Worm (Caenorhabditis elegans) whole organism, L1 larva: ENCODE measurements around the gene Y73B6BL.47.

ENCODE experiments used
- C04F5.9 ChIP-seq: sonication (generic microtip); optimal IDR thresholded peaks from 2 replicates; lab custom pipeline; 2016; ENCODE audit warnings: missing genetic modification characterization, missing compliant biosample characterization
- C16A3.4 ChIP-seq: fragments of 150-350 bp; optimal IDR thresholded peaks from 2 replicates; lab custom pipeline; 2014; ENCODE audit warnings: missing biosample characterization, missing genetic modification characterization
- C34B4.2 ChIP-seq: sonication (generic microtip); optimal IDR thresholded peaks from 2 replicates; lab custom pipeline; 2017; ENCODE audit warnings: mild to moderate bottlenecking, missing genetic modification characterization, missing compliant biosample characterization
- F16B12.6 ChIP-seq: fragments of 150-350 bp; optimal IDR thresholded peaks from 2 replicates; lab custom pipeline; 2014; ENCODE audit warnings: missing biosample characterization, missing genetic modification characterization
- aha-1 ChIP-seq: fragments of 150-350 bp; optimal IDR thresholded peaks from 2 replicates; lab custom pipeline; 2014; ENCODE audit warnings: missing biosample characterization, missing genetic modification characterization
- aly-2 ChIP-seq: fragments of 150-350 bp; optimal IDR thresholded peaks from 2 replicates; lab custom pipeline; 2014; ENCODE audit warnings: missing biosample characterization, missing genetic modification characterization
- ceh-63 ChIP-seq: fragments of 200-800 bp; sonication (Bioruptor generic); optimal IDR thresholded peaks from 2 replicates; lab custom pipeline; 2018; ENCODE audit warnings: mild to moderate bottlenecking, missing genetic modification characterization, missing compliant biosample characterization
- ceh-88 ChIP-seq: fragments of 200-800 bp; sonication (Bioruptor generic); IDR thresholded peaks from 2 replicates; pipeline ENCODE4 v1.3.6; 2022; ENCODE audit warnings: missing genetic modification characterization, missing compliant biosample characterization
- ces-1 ChIP-seq: fragments of 150-350 bp; optimal IDR thresholded peaks from 2 replicates; lab custom pipeline; 2014; ENCODE audit warnings: missing biosample characterization, missing genetic modification reagents, missing genetic modification characterization
- dsc-1 ChIP-seq: sonication (generic microtip); optimal IDR thresholded peaks from 2 replicates; lab custom pipeline; 2016; ENCODE audit warnings: mild to moderate bottlenecking, missing genetic modification characterization, missing compliant biosample characterization
- efl-1 ChIP-seq, 4 experiments: fragments of 150-350 bp; optimal IDR thresholded peaks in 3 of 4; peaks in 1 of 4; 1 replicate in 1 of 4; 2 replicates in 3 of 4; lab custom pipeline; 2014; ENCODE audit warnings: missing biosample characterization in 2 of 4, missing genetic modification characterization in 2 of 4, missing genetic modification reagents in 2 of 4
- elt-2 ChIP-seq: sonication (generic microtip); optimal IDR thresholded peaks from 2 replicates; lab custom pipeline; 2016; ENCODE audit warnings: missing genetic modification characterization, mild to moderate bottlenecking, inconsistent platforms, missing compliant biosample characterization, missing genetic modification reagents
- fos-1 ChIP-seq: fragments of 150-350 bp; optimal IDR thresholded peaks from 2 replicates; lab custom pipeline; 2014; ENCODE audit warnings: missing biosample characterization, missing genetic modification characterization
- grh-1 ChIP-seq: fragments of 200-800 bp; sonication (Bioruptor generic); IDR thresholded peaks from 2 replicates; pipeline ENCODE4 v1.3.6; 2022; ENCODE audit warnings: missing genetic modification reagents, missing genetic modification characterization, missing compliant biosample characterization
- hlh-17 ChIP-seq: fragments of 200-800 bp; sonication (Bioruptor generic); optimal IDR thresholded peaks from 2 replicates; lab custom pipeline; 2018; ENCODE audit warnings: missing genetic modification characterization, mild to moderate bottlenecking, missing compliant biosample characterization, moderate library complexity, borderline replicate concordance
- hpl-2 ChIP-seq: fragments of 150-350 bp; optimal IDR thresholded peaks from 2 replicates; lab custom pipeline; 2014; ENCODE audit warnings: missing biosample characterization, missing genetic modification reagents, missing genetic modification characterization
- irx-1 ChIP-seq: sonication (generic microtip); optimal IDR thresholded peaks from 2 replicates; lab custom pipeline; 2016; ENCODE audit warnings: missing genetic modification characterization, missing compliant biosample characterization
- isw-1 ChIP-seq: fragments of 200-800 bp; sonication (Bioruptor generic); IDR thresholded peaks from 2 replicates; pipeline ENCODE4 v1.3.6; 2022; ENCODE audit warnings: missing genetic modification characterization, missing compliant biosample characterization
- lin-15B ChIP-seq: fragments of 150-350 bp; sonication (generic microtip); optimal IDR thresholded peaks from 3 replicates; lab custom pipeline; 2014; ENCODE audit warnings: missing biosample characterization, missing genetic modification characterization
- lin-35 ChIP-seq, 2 experiments: fragments of 150-350 bp; optimal IDR thresholded peaks; 2 replicates each; lab custom pipeline; 2014; ENCODE audit warnings: missing biosample characterization in 2 of 2, missing genetic modification characterization in 2 of 2, missing genetic modification reagents in 2 of 2
- lin-39 ChIP-seq: fragments of 150-350 bp; optimal IDR thresholded peaks from 2 replicates; lab custom pipeline; 2014; ENCODE audit warnings: missing biosample characterization, missing genetic modification reagents, missing genetic modification characterization
- lir-3 ChIP-seq: sonication (generic microtip); optimal IDR thresholded peaks from 2 replicates; lab custom pipeline; 2016; ENCODE audit warnings: mild to moderate bottlenecking, missing genetic modification characterization, moderate library complexity, missing compliant biosample characterization; ENCODE audit not compliant: poor library complexity
- lsy-2 ChIP-seq, 2 experiments: fragments of 150-350 bp; optimal IDR thresholded peaks; 2 replicates each; lab custom pipeline; 2014; ENCODE audit warnings: missing biosample characterization in 2 of 2, missing genetic modification characterization in 2 of 2
- mab-9 ChIP-seq: fragments of 200-800 bp; sonication (Bioruptor generic); IDR thresholded peaks from 2 replicates; pipeline ENCODE4 v1.3.6; 2022; ENCODE audit warnings: missing genetic modification reagents, missing genetic modification characterization, missing compliant biosample characterization
- mdl-1 ChIP-seq, 2 experiments: fragments of 150-350 bp; optimal IDR thresholded peaks; 2 replicates each; lab custom pipeline; 2014 to 2017; ENCODE audit warnings: missing biosample characterization in 2 of 2, missing genetic modification characterization in 2 of 2, inconsistent platforms in 1 of 2
- mef-2 ChIP-seq: fragments of 150-350 bp; optimal IDR thresholded peaks from 2 replicates; lab custom pipeline; 2014; ENCODE audit warnings: missing biosample characterization, missing genetic modification characterization
- mep-1 ChIP-seq: fragments of 150-350 bp; optimal IDR thresholded peaks from 2 replicates; lab custom pipeline; 2014; ENCODE audit warnings: missing biosample characterization, missing genetic modification characterization
- nhr-11 ChIP-seq: fragments of 150-350 bp; optimal IDR thresholded peaks from 2 replicates; lab custom pipeline; 2014; ENCODE audit warnings: missing biosample characterization, missing genetic modification characterization
- nhr-12 ChIP-seq: sonication (generic microtip); optimal IDR thresholded peaks from 2 replicates; lab custom pipeline; 2017; ENCODE audit warnings: missing biosample characterization, missing genetic modification characterization
- nhr-19 ChIP-seq: fragments of 200-800 bp; sonication (Bioruptor generic); conservative IDR thresholded peaks from 2 replicates; pipeline ENCODE4 v1.3.6; 2022; ENCODE audit warnings: missing genetic modification characterization, missing compliant biosample characterization
- nhr-20 ChIP-seq: sonication (generic microtip); optimal IDR thresholded peaks from 2 replicates; lab custom pipeline; 2016; ENCODE audit warnings: mild to moderate bottlenecking, missing genetic modification characterization, missing compliant biosample characterization
- nhr-47 ChIP-seq: sonication (generic microtip); optimal IDR thresholded peaks from 2 replicates; lab custom pipeline; 2016; ENCODE audit warnings: mild to moderate bottlenecking, missing genetic modification characterization, moderate library complexity, missing compliant biosample characterization
- nhr-77 ChIP-seq: fragments of 150-350 bp; optimal IDR thresholded peaks from 2 replicates; lab custom pipeline; 2014; ENCODE audit warnings: missing biosample characterization, missing genetic modification characterization
- nhr-84 ChIP-seq: sonication (generic microtip); optimal IDR thresholded peaks from 2 replicates; lab custom pipeline; 2017; ENCODE audit warnings: missing biosample characterization, missing genetic modification characterization
- nhr-85 ChIP-seq: sonication (generic microtip); peaks from one replicate; lab custom pipeline; 2016; ENCODE audit warnings: missing genetic modification characterization, inconsistent platforms, missing compliant biosample characterization
- nhr-90 ChIP-seq: sonication (generic microtip); optimal IDR thresholded peaks from 2 replicates; lab custom pipeline; 2016; ENCODE audit warnings: mild to moderate bottlenecking, missing genetic modification characterization, missing compliant biosample characterization; ENCODE audit not compliant: poor library complexity
- pag-3 ChIP-seq: sonication (generic microtip); optimal IDR thresholded peaks from 2 replicates; lab custom pipeline; 2017; ENCODE audit warnings: missing genetic modification characterization, mild to moderate bottlenecking, missing compliant biosample characterization, antibody characterized with exemption, borderline replicate concordance; ENCODE audit not compliant: insufficient read depth
- rnt-1 ChIP-seq: sonication (generic microtip); optimal IDR thresholded peaks from 2 replicates; lab custom pipeline; 2016; ENCODE audit warnings: mild to moderate bottlenecking, missing genetic modification characterization, moderate library complexity, missing compliant biosample characterization
- skn-1 ChIP-seq: fragments of 150-350 bp; optimal IDR thresholded peaks from 2 replicates; lab custom pipeline; 2014; ENCODE audit warnings: missing biosample characterization, missing genetic modification characterization
- snpc-4 ChIP-seq: fragments of 150-350 bp; optimal IDR thresholded peaks from 2 replicates; lab custom pipeline; 2014; ENCODE audit warnings: missing biosample characterization, missing genetic modification characterization
- snu-23 ChIP-seq: sonication (generic microtip); optimal IDR thresholded peaks from 2 replicates; lab custom pipeline; 2016; ENCODE audit warnings: missing genetic modification characterization, missing compliant biosample characterization
- sox-4 ChIP-seq: sonication (generic microtip); optimal IDR thresholded peaks from 2 replicates; lab custom pipeline; 2016; ENCODE audit warnings: missing genetic modification characterization, missing compliant biosample characterization
- sup-37 ChIP-seq: fragments of 200-800 bp; sonication (Bioruptor generic); optimal IDR thresholded peaks from 2 replicates; lab custom pipeline; 2018; ENCODE audit warnings: mild to moderate bottlenecking, missing genetic modification characterization, missing compliant biosample characterization
- swsn-7 ChIP-seq: sonication (generic microtip); optimal IDR thresholded peaks from 2 replicates; lab custom pipeline; 2016; ENCODE audit warnings: missing genetic modification characterization, missing compliant biosample characterization
- tbx-2 ChIP-seq: sonication (generic microtip); optimal IDR thresholded peaks from 2 replicates; lab custom pipeline; 2016; ENCODE audit warnings: missing genetic modification characterization, missing compliant biosample characterization
- unc-130 ChIP-seq: fragments of 150-350 bp; optimal IDR thresholded peaks from 2 replicates; lab custom pipeline; 2017; ENCODE audit warnings: missing biosample characterization, missing genetic modification characterization, inconsistent platforms
- unc-62 ChIP-seq: fragments of 150-350 bp; optimal IDR thresholded peaks from 2 replicates; lab custom pipeline; 2014; ENCODE audit warnings: missing biosample characterization, missing genetic modification reagents, missing genetic modification characterization
- unc-98 ChIP-seq: fragments of 200-800 bp; sonication (Bioruptor generic); IDR thresholded peaks from 2 replicates; pipeline ENCODE4 v1.3.6; 2022; ENCODE audit warnings: missing genetic modification characterization, missing compliant biosample characterization
- vab-15 ChIP-seq: sonication (generic microtip); optimal IDR thresholded peaks from 2 replicates; lab custom pipeline; 2017; ENCODE audit warnings: missing genotype, mild to moderate bottlenecking, missing genetic modification characterization, missing compliant biosample characterization
- xbp-1 ChIP-seq: sonication (generic microtip); optimal IDR thresholded peaks from 2 replicates; lab custom pipeline; 2016; ENCODE audit warnings: missing genetic modification characterization, missing compliant biosample characterization
- zag-1 ChIP-seq: fragments of 150-350 bp; optimal IDR thresholded peaks from 2 replicates; lab custom pipeline; 2014; ENCODE audit warnings: missing biosample characterization, missing genetic modification characterization
- zip-4 ChIP-seq: fragments of 200-800 bp; sonication (Bioruptor generic); optimal IDR thresholded peaks from 2 replicates; lab custom pipeline; 2018; ENCODE audit warnings: mild to moderate bottlenecking, missing genetic modification characterization, moderate library complexity, missing compliant biosample characterization

Gene Y73B6BL.47

ce11 chrIV:6323654-6324224, 38.0 kb upstream of the Y73B6BL.47 start, which contains the start of gene sqd-1 (continued):
- peak; percentile 89 for TF ChIP-seq nhr-77
- TF ChIP-seq efl-1 (optimal IDR thresholded peaks at IDR 0.05; lab: Kevin White, UChicago) = peak; percentile 94 to 95
- TF ChIP-seq efl-1 (GFP tag; optimal IDR thresholded peaks at IDR 0.05 in 1 of 2; lab: Kevin White, UChicago) = peak; percentile 87 to 99
- TF ChIP-seq nhr-90 (tag; lab: Kevin White, UChicago) = peak; percentile 98
- TF ChIP-seq sup-37 (GFP tag; lab: Kevin White, UChicago) = peak; percentile 95
- peak; percentile 98 to 99 for TF ChIP-seq lsy-2 (tag; optimal IDR thresholded peaks at IDR 0.05; lab: Kevin White, UChicago)
- TF ChIP-seq C04F5.9 = peak; percentile 92
- TF ChIP-seq F16B12.6 (tag; lab: Kevin White, UChicago) = peak; percentile 71
- peak; percentile 98 for TF ChIP-seq swsn-7
- peak; percentile 96 for TF ChIP-seq C16A3.4 (tag; lab: Kevin White, UChicago)
- TF ChIP-seq zip-4 (GFP tag; lab: Kevin White, UChicago) = peak; percentile 94
- peak; percentile 73 for TF ChIP-seq fos-1 (tag; lab: Kevin White, UChicago)
- TF ChIP-seq mdl-1 (tag; optimal IDR thresholded peaks at IDR 0.05; lab: Kevin White, UChicago) = peak in 1 of 2 experiments; percentile 92
- TF ChIP-seq C34B4.2 (tag; lab: Kevin White, UChicago) = peak; percentile 85
- peak; percentile 92 for TF ChIP-seq mef-2 (tag; lab: Kevin White, UChicago)
- no peak for TF ChIP-seq unc-62 (GFP tag; lab: Kevin White, UChicago)
- TF ChIP-seq lin-39 (tag; lab: Kevin White, UChicago) = peak; percentile 92
- peak; percentile 98 for TF ChIP-seq nhr-47
- TF ChIP-seq vab-15 (tag; lab: Kevin White, UChicago) = peak; percentile 93
- peak; percentile 82 for TF ChIP-seq snpc-4
- TF ChIP-seq sox-4 = peak; percentile 92
- peak; percentile 98 for TF ChIP-seq tbx-2 (tag; lab: Kevin White, UChicago)
- peak; percentile 88 for TF ChIP-seq elt-2
- TF ChIP-seq nhr-85 (tag; lab: Kevin White, UChicago) = peak; percentile 98
- TF ChIP-seq zag-1 (tag; lab: Kevin White, UChicago) = peak; percentile 8
- TF ChIP-seq nhr-84 = no peak
- TF ChIP-seq ceh-88 = peak; percentile 93
- TF ChIP-seq snu-23 = peak; percentile 98
- no peak for TF ChIP-seq pag-3 (tag; lab: Kevin White, UChicago)
- peak; percentile 95 for TF ChIP-seq lin-15B
- TF ChIP-seq isw-1 = peak; percentile 98
- TF ChIP-seq lir-3 (tag; lab: Kevin White, UChicago) = peak; percentile 93
- TF ChIP-seq lin-35 (GFP tag; optimal IDR thresholded peaks at IDR 0.05; lab: Kevin White, UChicago) = peak; percentile 89 to 94
- TF ChIP-seq xbp-1 (tag; lab: Kevin White, UChicago) = peak; percentile 97
- peak; percentile 95 for TF ChIP-seq mep-1
- peak; percentile 60 for TF ChIP-seq hpl-2
- TF ChIP-seq hlh-17 (GFP tag; lab: Kevin White, UChicago) = no peak
- peak; percentile 84 for TF ChIP-seq aha-1 (tag; lab: Kevin White, UChicago)
- TF ChIP-seq rnt-1 (tag; lab: Kevin White, UChicago) = peak; percentile 98
- TF ChIP-seq unc-98 (GFP tag; lab: Robert Waterston, UW) = peak; percentile 67; the same call in 1 of the 2 replicates
- TF ChIP-seq nhr-20 (tag; lab: Kevin White, UChicago) = peak; percentile 98
- peak; percentile 98 for TF ChIP-seq unc-130
- TF ChIP-seq grh-1 (GFP tag; lab: Robert Waterston, UW) = peak; percentile 97
- peak; percentile 46 for TF ChIP-seq nhr-12 (tag; lab: Kevin White, UChicago)
- peak; percentile 95 for TF ChIP-seq skn-1
- no peak for TF ChIP-seq ces-1
- TF ChIP-seq nhr-11 (tag; lab: Kevin White, UChicago) = peak; percentile 74
- TF ChIP-seq dsc-1 = peak; percentile 97
- peak; percentile 93 for TF ChIP-seq ceh-63
- TF ChIP-seq irx-1 (tag; lab: Kevin White, UChicago) = peak; percentile 95
- TF ChIP-seq aly-2 = peak; percentile 71
- TF ChIP-seq nhr-19 (GFP tag; lab: Robert Waterston, UW) = peak; percentile 98
- TF ChIP-seq mab-9 = peak; percentile 96
